Worm (Caenorhabditis elegans) whole organism, young adult: ENCODE results near the gene fbxa-114.

Experiments used
- C17E4.6 ChIP-seq: fragments of 200-800 bp; sonication (Bioruptor generic); IDR thresholded peaks from 2 replicates; pipeline ENCODE4 v1.3.6; 2022; ENCODE audit warnings: missing genetic modification reagents, missing genetic modification characterization, missing compliant biosample characterization
- D2030.7 ChIP-seq: fragments of 200-800 bp; sonication (Bioruptor generic); IDR thresholded peaks from 2 replicates; pipeline ENCODE4 v1.3.6; 2022; ENCODE audit warnings: missing genetic modification reagents, missing genetic modification characterization, missing compliant biosample characterization
- F39B2.1 ChIP-seq: fragments of 200-800 bp; sonication (Bioruptor generic); IDR thresholded peaks from 2 replicates; pipeline ENCODE4 v1.3.6; 2022; ENCODE audit warnings: missing genetic modification reagents, missing genetic modification characterization, missing compliant biosample characterization
- F55B11.4 ChIP-seq: sonication (generic microtip); optimal IDR thresholded peaks from 2 replicates; lab custom pipeline; 2016; ENCODE audit warnings: missing compliant biosample characterization, missing genetic modification characterization, borderline replicate concordance; ENCODE audit not compliant: insufficient read depth
- K11D2.4 ChIP-seq: fragments of 200-800 bp; sonication (Bioruptor generic); IDR thresholded peaks from 2 replicates; pipeline ENCODE4 v1.3.6; 2022; ENCODE audit warnings: missing genetic modification reagents, missing genetic modification characterization, missing compliant biosample characterization
- T26A5.8 ChIP-seq: sonication (generic microtip); optimal IDR thresholded peaks from 2 replicates; lab custom pipeline; 2016; ENCODE audit warnings: missing genetic modification characterization, missing compliant biosample characterization
- Y53G8AR.9 ChIP-seq: fragments of 200-800 bp; sonication (Bioruptor generic); conservative IDR thresholded peaks from 2 replicates; pipeline ENCODE4 v1.3.6; 2022; ENCODE audit warnings: missing genetic modification reagents, missing genetic modification characterization, missing compliant biosample characterization
- Y56A3A.18 ChIP-seq: fragments of 200-800 bp; sonication (Bioruptor generic); IDR thresholded peaks from 2 replicates; pipeline ENCODE4 v1.3.6; 2022; ENCODE audit warnings: missing genetic modification reagents, missing genetic modification characterization, missing compliant biosample characterization
- Y79H2A.3 ChIP-seq: fragments of 200-800 bp; sonication (Bioruptor generic); conservative IDR thresholded peaks from 2 replicates; pipeline ENCODE4 v1.3.6; 2022; ENCODE audit warnings: missing genetic modification reagents, missing genetic modification characterization, missing compliant biosample characterization
- Y95B8A.8 ChIP-seq: fragments of 200-800 bp; sonication (Bioruptor generic); IDR thresholded peaks from 2 replicates; pipeline ENCODE4 v1.3.6; 2022; ENCODE audit warnings: missing genetic modification reagents, missing genetic modification characterization, missing compliant biosample characterization
- aptf-2 ChIP-seq: fragments of 200-800 bp; sonication (Bioruptor generic); conservative IDR thresholded peaks from 2 replicates; pipeline ENCODE4 v1.3.6; 2022; ENCODE audit warnings: missing genetic modification reagents, missing genetic modification characterization, missing compliant biosample characterization
- athp-1 ChIP-seq: sonication (generic microtip); optimal IDR thresholded peaks from 2 replicates; lab custom pipeline; 2017; ENCODE audit warnings: mild to moderate bottlenecking, missing genetic modification characterization, missing compliant biosample characterization
- attf-6 ChIP-seq: fragments of 200-800 bp; sonication (Bioruptor generic); IDR thresholded peaks from 2 replicates; pipeline ENCODE4 v1.3.6; 2022; ENCODE audit warnings: missing genetic modification reagents, missing genetic modification characterization, missing compliant biosample characterization
- bed-1 ChIP-seq: fragments of 200-800 bp; sonication (Bioruptor generic); IDR thresholded peaks from 2 replicates; pipeline ENCODE4 v1.3.6; 2022; ENCODE audit warnings: missing genetic modification reagents, missing genetic modification characterization, missing compliant biosample characterization
- ceh-27 ChIP-seq: fragments of 200-800 bp; sonication (Bioruptor generic); optimal IDR thresholded peaks from 2 replicates; lab custom pipeline; 2018; ENCODE audit warnings: mild to moderate bottlenecking, missing genetic modification characterization, moderate library complexity, missing compliant biosample characterization
- ceh-91 ChIP-seq: fragments of 200-800 bp; sonication (Bioruptor generic); IDR thresholded peaks from 2 replicates; pipeline ENCODE4 v1.3.6; 2022; ENCODE audit warnings: missing genetic modification reagents, missing genetic modification characterization, missing compliant biosample characterization
- dpl-1 ChIP-seq: fragments of 150-350 bp; optimal IDR thresholded peaks from 2 replicates; lab custom pipeline; 2014; ENCODE audit warnings: missing biosample characterization, missing genetic modification reagents, missing genetic modification characterization
- egrh-3 ChIP-seq: fragments of 200-800 bp; sonication (Bioruptor generic); IDR thresholded peaks from 2 replicates; pipeline ENCODE4 v1.3.6; 2022; ENCODE audit warnings: missing genetic modification reagents, missing genetic modification characterization, missing compliant biosample characterization
- ekl-4 ChIP-seq: fragments of 200-800 bp; sonication (Bioruptor generic); IDR thresholded peaks from 2 replicates; pipeline ENCODE4 v1.3.6; 2022; ENCODE audit warnings: missing genetic modification reagents, missing genetic modification characterization, missing compliant biosample characterization
- hmg-20 ChIP-seq: fragments of 200-800 bp; sonication (Bioruptor generic); IDR thresholded peaks from 2 replicates; pipeline ENCODE4 v1.3.6; 2022; ENCODE audit warnings: missing genetic modification reagents, missing genetic modification characterization, missing compliant biosample characterization
- hrde-1 ChIP-seq: sonication (generic microtip); optimal IDR thresholded peaks from 2 replicates; lab custom pipeline; 2016; ENCODE audit warnings: missing genetic modification characterization, mild to moderate bottlenecking, missing compliant biosample characterization, moderate library complexity, missing genotype, missing genetic modification reagents, borderline replicate concordance
- lag-1 ChIP-seq: fragments of 200-800 bp; sonication (Bioruptor generic); IDR thresholded peaks from 2 replicates; pipeline ENCODE4 v1.3.6; 2022; ENCODE audit warnings: missing genetic modification reagents, missing genetic modification characterization, missing compliant biosample characterization
- lin-40 ChIP-seq: sonication (generic microtip); optimal IDR thresholded peaks from 2 replicates; lab custom pipeline; 2016; ENCODE audit warnings: missing genetic modification characterization, mild to moderate bottlenecking, missing compliant biosample characterization, missing genotype, missing genetic modification reagents
- lir-1 ChIP-seq: fragments of 200-800 bp; sonication (Bioruptor generic); conservative IDR thresholded peaks from 2 replicates; pipeline ENCODE4 v1.3.6; 2022; ENCODE audit warnings: missing genetic modification reagents, missing genetic modification characterization, missing compliant biosample characterization
- lsl-1 ChIP-seq: fragments of 200-800 bp; sonication (Bioruptor generic); optimal IDR thresholded peaks from 2 replicates; lab custom pipeline; 2018; ENCODE audit warnings: mild to moderate bottlenecking, missing genetic modification characterization, moderate library complexity, missing compliant biosample characterization
- lsy-27 ChIP-seq: sonication (generic microtip); optimal IDR thresholded peaks from 2 replicates; lab custom pipeline; 2017; ENCODE audit warnings: missing genetic modification characterization, mild to moderate bottlenecking, missing compliant biosample characterization, antibody characterized with exemption, missing genotype, borderline replicate concordance; ENCODE audit not compliant: insufficient read depth
- madf-6 ChIP-seq: fragments of 200-800 bp; sonication (Bioruptor generic); IDR thresholded peaks from 2 replicates; pipeline ENCODE4 v1.3.6; 2022; ENCODE audit warnings: missing genetic modification reagents, missing genetic modification characterization, missing compliant biosample characterization
- mcd-1 ChIP-seq: fragments of 200-800 bp; sonication (Bioruptor generic); IDR thresholded peaks from 2 replicates; pipeline ENCODE4 v1.3.6; 2022; ENCODE audit warnings: missing genetic modification reagents, missing genetic modification characterization, missing compliant biosample characterization
- mel-28 ChIP-seq: sonication (generic microtip); optimal IDR thresholded peaks from 2 replicates; lab custom pipeline; 2016; ENCODE audit warnings: borderline replicate concordance, mild to moderate bottlenecking, missing genetic modification characterization, missing compliant biosample characterization
- nfyb-1 ChIP-seq: fragments of 200-800 bp; sonication (Bioruptor generic); IDR thresholded peaks from 2 replicates; pipeline ENCODE4 v1.3.6; 2022; ENCODE audit warnings: missing genetic modification reagents, missing genetic modification characterization, missing compliant biosample characterization
- nhr-27 ChIP-seq: fragments of 200-800 bp; sonication (Bioruptor generic); optimal IDR thresholded peaks from 2 replicates; lab custom pipeline; 2018; ENCODE audit warnings: mild to moderate bottlenecking, missing genetic modification characterization, moderate library complexity, missing compliant biosample characterization
- nhr-80 ChIP-seq: sonication (generic microtip); optimal IDR thresholded peaks from 2 replicates; lab custom pipeline; 2016; ENCODE audit warnings: missing genetic modification characterization, missing compliant biosample characterization
- pbrm-1 ChIP-seq: fragments of 200-800 bp; sonication (Bioruptor generic); IDR thresholded peaks from 2 replicates; pipeline ENCODE4 v1.3.6; 2022; ENCODE audit warnings: missing genetic modification reagents, missing genetic modification characterization, missing compliant biosample characterization
- rec-8 ChIP-seq, 2 experiments: sonication (generic microtip); optimal IDR thresholded peaks; 2 replicates each; lab custom pipeline; 2016; ENCODE audit warnings: mild to moderate bottlenecking in 2 of 2, missing genetic modification characterization in 2 of 2, missing genetic modification reagents in 2 of 2, missing genotype in 2 of 2, missing biosample characterization in 1 of 2, missing compliant biosample characterization in 1 of 2, moderate library complexity in 1 of 2
- repo-1 ChIP-seq: sonication (generic microtip); optimal IDR thresholded peaks from 2 replicates; lab custom pipeline; 2017; ENCODE audit warnings: mild to moderate bottlenecking, missing genetic modification characterization, missing compliant biosample characterization
- tbp1 ChIP-seq: fragments of 200-800 bp; sonication (Bioruptor generic); optimal IDR thresholded peaks from 2 replicates; lab custom pipeline; 2018; ENCODE audit warnings: mild to moderate bottlenecking, missing genetic modification characterization, missing compliant biosample characterization
- unc-130 ChIP-seq: sonication (generic microtip); optimal IDR thresholded peaks from 2 replicates; lab custom pipeline; 2016; ENCODE audit warnings: missing genetic modification reagents, missing genetic modification characterization, missing compliant biosample characterization
- unc-62 ChIP-seq: fragments of 150-350 bp; optimal IDR thresholded peaks from 2 replicates; lab custom pipeline; 2014; ENCODE audit warnings: missing biosample characterization, missing genetic modification reagents, missing genetic modification characterization
- zim-3 ChIP-seq: sonication (generic microtip); optimal IDR thresholded peaks from 2 replicates; lab custom pipeline; 2017; ENCODE audit warnings: mild to moderate bottlenecking, missing genetic modification characterization, moderate library complexity, missing compliant biosample characterization
- ztf-22 ChIP-seq: fragments of 200-800 bp; sonication (Bioruptor generic); optimal IDR thresholded peaks from 2 replicates; lab custom pipeline; 2018; ENCODE audit warnings: mild to moderate bottlenecking, missing genetic modification characterization, moderate library complexity, missing compliant biosample characterization
- ztf-26 ChIP-seq: sonication (generic microtip); optimal IDR thresholded peaks from 2 replicates; lab custom pipeline; 2017; ENCODE audit warnings: missing genetic modification characterization, missing compliant biosample characterization

Gene fbxa-114

DNA sequence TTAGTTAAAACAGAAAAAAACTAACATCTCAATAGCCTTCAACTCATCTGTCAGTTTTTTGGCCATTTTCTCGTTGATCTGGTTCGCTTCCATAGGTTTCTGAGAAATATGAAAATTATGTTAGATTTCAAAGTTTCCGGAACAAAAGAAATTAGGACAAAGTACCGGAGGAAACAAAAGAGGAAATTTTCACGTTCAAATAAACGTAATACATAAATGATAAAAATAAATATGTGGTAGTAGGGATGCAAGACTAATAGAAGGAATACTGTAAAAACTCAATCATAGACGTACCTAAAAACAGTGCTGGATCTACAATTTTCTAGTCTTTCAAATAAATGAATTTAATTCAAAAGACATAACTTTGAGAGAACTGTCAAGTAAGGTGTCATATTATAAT, 12.6 kb upstream of the fbxa-114 start, which contains the start of gene fbxa-116:
fbxa-116 (minus strand) TSS at position 101 of the 400 bp plus-strand sequence.
- TF ChIP-seq lag-1 (GFP tag; lab: Robert Waterston, UW) (no peak), lin-40 (tag; lab: Kevin White, UChicago) (no peak), athp-1 (tag; lab: Kevin White, UChicago) (no peak), ztf-26 (tag; lab: Kevin White, UChicago) (no peak), tbp1 (GFP tag; lab: Kevin White, UChicago) (no peak), hmg-20 (no peak), rec-8 (tag; optimal IDR thresholded peaks at IDR 0.05; lab: Kevin White, UChicago) (no peak), Y95B8A.8 (GFP tag; lab: Robert Waterston, UW) (no peak), mel-28 (no peak), ztf-22 (GFP tag; lab: Kevin White, UChicago) (no peak), lsl-1 (GFP tag; lab: Kevin White, UChicago) (no peak), nfyb-1 (GFP tag; lab: Robert Waterston, UW) (no peak), lir-1 (GFP tag; lab: Robert Waterston, UW) (no peak), repo-1 (no peak)

DNA sequence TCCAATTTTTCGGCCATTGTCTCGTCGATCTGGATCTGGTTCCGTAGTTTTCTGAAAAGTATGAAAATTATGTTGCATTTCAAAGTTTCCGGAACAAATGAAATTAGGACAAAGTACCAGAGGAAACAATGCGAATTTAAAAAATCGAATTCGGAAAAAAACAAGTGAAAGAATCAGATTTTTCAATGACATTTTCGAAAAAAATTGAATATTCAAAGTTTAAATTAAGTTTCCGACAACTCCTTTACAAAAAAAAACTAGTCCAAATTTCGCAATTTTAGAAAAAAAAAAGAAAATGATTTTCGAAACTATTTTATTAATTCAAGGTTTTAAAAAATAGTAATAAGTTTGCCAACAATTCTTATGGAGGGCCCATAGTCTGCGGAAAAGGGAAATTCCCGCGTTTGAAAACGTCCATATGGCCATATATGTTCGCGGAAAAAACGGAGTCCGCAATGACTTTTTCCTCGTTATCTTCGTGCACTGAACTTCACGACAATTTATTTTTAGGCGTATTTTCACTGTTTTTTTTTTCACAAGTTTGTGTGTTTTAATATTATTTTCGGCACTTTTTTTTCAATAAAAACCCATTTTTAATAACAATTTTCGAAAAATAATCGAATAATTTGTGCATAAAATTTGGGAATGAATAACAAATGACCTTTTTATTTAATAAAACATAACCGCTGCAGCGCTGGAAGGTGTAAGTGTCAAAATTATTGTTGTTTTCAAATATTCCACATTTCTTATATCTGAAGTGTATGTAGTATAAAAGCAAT, 9.1 kb upstream of the fbxa-114 start, which contains the start of the genes fbxa-115 and Y113G7B.27:
fbxa-115 (minus strand) TSS at position 51 of the 779 bp plus-strand sequence.
Y113G7B.27 (plus strand) TSS at position 729 of the 779 bp plus-strand sequence.
- no peak for TF ChIP-seq nhr-27 (tag; lab: Kevin White, UChicago)
- TF ChIP-seq egrh-3 (GFP tag; lab: Robert Waterston, UW): no peak
- TF ChIP-seq T26A5.8 (tag; lab: Kevin White, UChicago): no peak
- no peak for TF ChIP-seq F55B11.4 (tag; lab: Kevin White, UChicago)
- TF ChIP-seq hmg-20: no peak
- no peak for TF ChIP-seq tbp1 (GFP tag; lab: Kevin White, UChicago)
- TF ChIP-seq lsy-27 (tag; lab: Kevin White, UChicago): no peak
- TF ChIP-seq ceh-91 (GFP tag; lab: Robert Waterston, UW): no peak
- TF ChIP-seq mcd-1 (GFP tag; lab: Robert Waterston, UW): no peak
- TF ChIP-seq zim-3 (tag; lab: Kevin White, UChicago): no peak
- TF ChIP-seq hrde-1 (tag; lab: Kevin White, UChicago): no peak
- TF ChIP-seq athp-1 (tag; lab: Kevin White, UChicago): no peak
- TF ChIP-seq C17E4.6 (GFP tag; lab: Robert Waterston, UW): no peak
- no peak for TF ChIP-seq aptf-2 (GFP tag; lab: Robert Waterston, UW)
- no peak for TF ChIP-seq dpl-1 (GFP tag; lab: Kevin White, UChicago)
- TF ChIP-seq madf-6 (GFP tag; lab: Robert Waterston, UW): no peak
- TF ChIP-seq D2030.7: no peak
- TF ChIP-seq, all 124 proteins: peak for 0

DNA sequence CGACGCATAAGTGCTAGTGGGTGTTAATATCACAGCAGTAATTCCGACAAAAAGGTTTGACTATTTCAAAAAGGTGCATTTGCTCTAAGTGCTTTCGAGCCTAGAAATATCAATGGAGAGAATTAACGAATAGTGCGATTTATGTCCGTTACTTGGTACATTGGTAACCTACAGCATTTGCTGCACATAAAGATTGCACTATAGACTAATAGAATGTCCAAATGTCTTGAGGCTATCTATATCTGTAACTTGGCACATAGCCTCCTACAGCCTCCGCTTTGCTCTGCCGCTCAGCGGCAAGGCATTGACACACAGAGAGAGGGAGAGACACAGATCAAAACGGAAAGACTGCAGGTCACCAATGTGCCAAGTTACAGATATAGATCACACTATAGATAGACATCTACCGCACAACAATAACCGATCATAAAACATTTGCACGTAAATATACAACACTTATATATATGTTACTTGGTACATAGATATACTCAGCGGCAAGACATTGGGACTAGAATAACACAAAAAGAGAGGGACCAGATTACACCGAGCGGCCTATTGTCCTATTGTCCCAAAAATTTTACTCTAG, 5.9 kb upstream of the fbxa-114 start, which contains the start of the genes srh-217 and Y113G7B.28:
srh-217 (minus strand) TSS at position 101 of the 586 bp plus-strand sequence.
Y113G7B.28 (plus strand) TSS at position 536 of the 586 bp plus-strand sequence.
- TF ChIP-seq nhr-80 (tag; lab: Kevin White, UChicago): no peak
- TF ChIP-seq bed-1 (GFP tag; lab: Robert Waterston, UW): no peak
- no peak for TF ChIP-seq ekl-4 (GFP tag; lab: Robert Waterston, UW)
- no peak for TF ChIP-seq zim-3 (tag; lab: Kevin White, UChicago)
- no peak for TF ChIP-seq lsl-1 (GFP tag; lab: Kevin White, UChicago)
- TF ChIP-seq pbrm-1: no peak
- TF ChIP-seq Y79H2A.3: no peak
- no peak for TF ChIP-seq ceh-27 (GFP tag; lab: Kevin White, UChicago)
- TF ChIP-seq Y56A3A.18 (GFP tag; lab: Robert Waterston, UW): no peak
- TF ChIP-seq attf-6 (GFP tag; lab: Robert Waterston, UW): no peak
- TF ChIP-seq F39B2.1 (GFP tag; lab: Robert Waterston, UW): no peak
- TF ChIP-seq unc-130 (GFP tag; lab: Kevin White, UChicago): no peak
- no peak for TF ChIP-seq Y53G8AR.9 (GFP tag; lab: Robert Waterston, UW)
- TF ChIP-seq K11D2.4: no peak
- TF ChIP-seq rec-8 (tag; optimal IDR thresholded peaks at IDR 0.05; lab: Kevin White, UChicago): no peak
- TF ChIP-seq unc-62: no peak
